Fruit fly (Drosophila melanogaster) whole organism, embryonic: Measurements from ENCODE around the gene aph-1.
A peak's percentile ranks its signal among the peaks of the same experiment; 100 is the strongest.

Experiments
- Atf6 ChIP-seq: fragments of 200-800 bp; sonication (Bioruptor generic); IDR thresholded peaks from 2 replicates; pipeline ENCODE4 v1.3.6; 2022; ENCODE audit warnings: missing biosample characterization, missing genetic modification characterization
- Bdp1 ChIP-seq: fragments of 200-800 bp; sonication (Bioruptor generic); optimal IDR thresholded peaks from 3 replicates; lab custom pipeline; 2016; ENCODE audit warnings: missing biosample characterization, missing genetic modification characterization
- Bteb2 ChIP-seq: fragments of 200-800 bp; sonication (Bioruptor generic); optimal IDR thresholded peaks from 2 replicates; lab custom pipeline; 2016; ENCODE audit warnings: missing biosample characterization, missing genetic modification characterization
- CG11695 ChIP-seq: fragments of 200-800 bp; sonication (Bioruptor generic); IDR thresholded peaks from 3 replicates; pipeline ENCODE4 v1.3.6; 2022; ENCODE audit warnings: missing biosample characterization, missing genetic modification characterization
- CG12071 ChIP-seq: fragments of 200-800 bp; sonication (Bioruptor generic); optimal IDR thresholded peaks from 3 replicates; lab custom pipeline; 2018; ENCODE audit warnings: missing biosample characterization, mild to moderate bottlenecking, missing genetic modification characterization
- CG12104 ChIP-seq: fragments of 200-800 bp; sonication (Bioruptor generic); optimal IDR thresholded peaks from 3 replicates; lab custom pipeline; 2016; ENCODE audit warnings: missing biosample characterization, missing genetic modification characterization
- CG12155 ChIP-seq: fragments of 200-800 bp; sonication (Bioruptor generic); optimal IDR thresholded peaks from 3 replicates; lab custom pipeline; 2016; ENCODE audit warnings: missing biosample characterization, missing genetic modification characterization
- CG12659 ChIP-seq: fragments of 200-800 bp; sonication (Bioruptor generic); optimal IDR thresholded peaks from 3 replicates; lab custom pipeline; 2017; ENCODE audit warnings: mild to moderate bottlenecking, missing biosample characterization, missing genetic modification reagents, missing genetic modification characterization
- CG14667 ChIP-seq: fragments of 200-800 bp; sonication (Bioruptor generic); IDR thresholded peaks from 2 replicates; pipeline ENCODE4 v1.3.6; 2022; ENCODE audit warnings: missing biosample characterization, missing genetic modification characterization
- CG14860 ChIP-seq: fragments of 200-800 bp; sonication (Bioruptor generic); IDR thresholded peaks from 3 replicates; pipeline ENCODE4 v1.3.6; 2022; ENCODE audit warnings: missing biosample characterization, missing genetic modification characterization; ENCODE audit not compliant: partially characterized antibody
- CG17912 ChIP-seq: fragments of 200-800 bp; sonication (Bioruptor generic); optimal IDR thresholded peaks from 2 replicates; lab custom pipeline; 2018; ENCODE audit warnings: missing biosample characterization, mild to moderate bottlenecking, missing genetic modification characterization
- CG2199 ChIP-seq: fragments of 200-800 bp; sonication (Bioruptor generic); IDR thresholded peaks from 3 replicates; pipeline ENCODE4 v1.3.6; 2022; ENCODE audit warnings: missing biosample characterization, missing genetic modification characterization
- CG2202 ChIP-seq: fragments of 200-800 bp; sonication (Bioruptor generic); optimal IDR thresholded peaks from 2 replicates; lab custom pipeline; 2018; ENCODE audit warnings: missing biosample characterization, mild to moderate bottlenecking, missing genetic modification characterization
- CG31441 ChIP-seq: fragments of 200-800 bp; sonication (Bioruptor generic); IDR thresholded peaks from 2 replicates; pipeline ENCODE4 v1.3.6; 2022; ENCODE audit warnings: missing biosample characterization, missing genetic modification characterization
- CG3163 ChIP-seq: fragments of 200-800 bp; sonication (Bioruptor generic); optimal IDR thresholded peaks from 3 replicates; lab custom pipeline; 2016; ENCODE audit warnings: missing biosample characterization, missing genetic modification characterization
- CG32772 ChIP-seq: fragments of 200-800 bp; sonication (Bioruptor generic); IDR thresholded peaks from 2 replicates; pipeline ENCODE4 v1.3.6; 2022; ENCODE audit warnings: missing biosample characterization, missing genetic modification characterization
- CG3847 ChIP-seq: fragments of 200-800 bp; sonication (Bioruptor generic); IDR thresholded peaks from 2 replicates; pipeline ENCODE4 v1.3.6; 2022; ENCODE audit warnings: missing biosample characterization, missing genetic modification characterization
- CG4854 ChIP-seq: fragments of 200-800 bp; sonication (Bioruptor generic); optimal IDR thresholded peaks from 2 replicates; lab custom pipeline; 2016; ENCODE audit warnings: missing biosample characterization, missing genetic modification characterization, inconsistent platforms
- CG6654 ChIP-seq: fragments of 200-800 bp; sonication (Bioruptor generic); optimal IDR thresholded peaks from 2 replicates; lab custom pipeline; 2017; ENCODE audit warnings: missing biosample characterization, mild to moderate bottlenecking, missing genetic modification characterization
- CG6791 ChIP-seq: fragments of 200-800 bp; sonication (Bioruptor generic); IDR thresholded peaks from 3 replicates; pipeline ENCODE4 v1.3.6; 2022; ENCODE audit warnings: missing biosample characterization, missing genetic modification characterization; ENCODE audit not compliant: partially characterized antibody
- D19A ChIP-seq: fragments of 200-800 bp; optimal IDR thresholded peaks from 3 replicates; lab custom pipeline; 2019; ENCODE audit warnings: missing biosample characterization, mild to moderate bottlenecking, missing genetic modification characterization, moderate library complexity
- Fer3 ChIP-seq: fragments of 200-800 bp; sonication (Bioruptor generic); optimal IDR thresholded peaks from 2 replicates; lab custom pipeline; 2018; ENCODE audit warnings: missing biosample characterization, mild to moderate bottlenecking, missing genetic modification characterization, moderate library complexity
- Hr78 ChIP-seq, 2 experiments: fragments of 200-800 bp in 1 of 2; fragments of >200 bp in 1 of 2; sonication (Bioruptor generic) in 1 of 2; optimal IDR thresholded peaks; 2 replicates each; lab custom pipeline; 2017 to 2019; ENCODE audit warnings: missing biosample characterization in 2 of 2, missing genetic modification characterization in 2 of 2, mild to moderate bottlenecking in 1 of 2, moderate library complexity in 1 of 2
- Max ChIP-seq: fragments of 200-800 bp; sonication (Bioruptor generic); optimal IDR thresholded peaks from 2 replicates; lab custom pipeline; 2016; ENCODE audit warnings: missing biosample characterization, mild to moderate bottlenecking, missing genetic modification characterization
- Myb ChIP-seq: fragments of 200-800 bp; sonication (Bioruptor generic); optimal IDR thresholded peaks from 2 replicates; lab custom pipeline; 2016; ENCODE audit warnings: missing biosample characterization, missing genetic modification characterization
- Six4 ChIP-seq: fragments of 200-800 bp; sonication (Bioruptor generic); optimal IDR thresholded peaks from 2 replicates; lab custom pipeline; 2016; ENCODE audit warnings: missing biosample characterization, missing genetic modification characterization
- Ssrp ChIP-seq: fragments of 200-800 bp; sonication (Bioruptor generic); optimal IDR thresholded peaks from 2 replicates; lab custom pipeline; 2018; ENCODE audit warnings: missing biosample characterization, mild to moderate bottlenecking, missing genetic modification characterization, moderate library complexity
- bbx ChIP-seq: fragments of 200-800 bp; sonication (Bioruptor generic); IDR thresholded peaks from 2 replicates; pipeline ENCODE4 v1.3.6; 2022; ENCODE audit warnings: missing biosample characterization, missing genetic modification characterization; ENCODE audit not compliant: partially characterized antibody
- caup ChIP-seq: fragments of 200-800 bp; sonication (Bioruptor generic); optimal IDR thresholded peaks from 3 replicates; lab custom pipeline; 2017; ENCODE audit warnings: missing biosample characterization, mild to moderate bottlenecking, missing genetic modification characterization, moderate library complexity; ENCODE audit not compliant: severe bottlenecking
- chn ChIP-seq: fragments of 200-800 bp; sonication (Bioruptor generic); optimal IDR thresholded peaks from 2 replicates; lab custom pipeline; 2016; ENCODE audit warnings: missing biosample characterization, missing genetic modification characterization
- crc ChIP-seq: fragments of 200-800 bp; sonication (Bioruptor generic); optimal IDR thresholded peaks from 2 replicates; lab custom pipeline; 2016; ENCODE audit warnings: missing biosample characterization, missing genetic modification characterization
- danr ChIP-seq: fragments of 200-800 bp; sonication (Bioruptor generic); IDR thresholded peaks from 2 replicates; pipeline ENCODE4 v1.3.6; 2022; ENCODE audit warnings: missing biosample characterization, missing genetic modification characterization
- grau ChIP-seq: fragments of 200-800 bp; optimal IDR thresholded peaks from 3 replicates; lab custom pipeline; 2019; ENCODE audit warnings: missing biosample characterization, mild to moderate bottlenecking, missing genetic modification characterization, moderate library complexity
- gsb-n ChIP-seq: fragments of 200-800 bp; sonication (Bioruptor generic); optimal IDR thresholded peaks from 3 replicates; lab custom pipeline; 2018; ENCODE audit warnings: missing biosample characterization, mild to moderate bottlenecking, missing genetic modification characterization
- gt ChIP-seq: fragments of 200-800 bp; sonication (Bioruptor generic); IDR thresholded peaks from 2 replicates; pipeline ENCODE4 v1.3.6; 2022; ENCODE audit warnings: missing biosample characterization, missing genetic modification characterization
- her ChIP-seq: fragments of 200-800 bp; sonication (Bioruptor generic); optimal IDR thresholded peaks from 2 replicates; lab custom pipeline; 2016; ENCODE audit warnings: missing biosample characterization, missing genetic modification characterization
- jing ChIP-seq: fragments of 200-800 bp; sonication (Bioruptor generic); optimal IDR thresholded peaks from 2 replicates; lab custom pipeline; 2018; ENCODE audit warnings: missing biosample characterization, mild to moderate bottlenecking, missing genetic modification characterization
- nerfin-2 ChIP-seq: fragments of 200-800 bp; sonication (Bioruptor generic); IDR thresholded peaks from 2 replicates; pipeline ENCODE4 v1.3.6; 2022; ENCODE audit warnings: missing biosample characterization, missing genetic modification characterization; ENCODE audit not compliant: partially characterized antibody
- org-1 ChIP-seq: fragments of 200-800 bp; sonication (Bioruptor generic); optimal IDR thresholded peaks from 2 replicates; lab custom pipeline; 2017; ENCODE audit warnings: missing biosample characterization, missing genetic modification characterization
- otp ChIP-seq: fragments of 200-800 bp; sonication (Bioruptor generic); IDR thresholded peaks from 3 replicates; pipeline ENCODE4, ENCODE4 v1.3.6; 2022; ENCODE audit warnings: missing biosample characterization, missing genetic modification characterization
- peb ChIP-seq: fragments of 200-800 bp; sonication (Bioruptor generic); IDR thresholded peaks from 2 replicates; pipeline ENCODE4 v1.3.6; 2022; ENCODE audit warnings: missing biosample characterization, missing genetic modification characterization
- ssp ChIP-seq: fragments of 200-800 bp; sonication (Bioruptor generic); IDR thresholded peaks from 2 replicates; pipeline ENCODE4 v1.3.6; 2022; ENCODE audit warnings: missing biosample characterization, missing genetic modification characterization
- tgo ChIP-seq: fragments of 200-800 bp; sonication (Bioruptor generic); IDR thresholded peaks from 3 replicates; pipeline ENCODE4 v1.3.6; 2022; ENCODE audit warnings: missing biosample characterization, missing genetic modification characterization
- tll ChIP-seq, 2 experiments: fragments of 200-800 bp in 1 of 2; fragments of >200 bp in 1 of 2; sonication (Bioruptor generic) in 1 of 2; optimal IDR thresholded peaks; 2 replicates each; lab custom pipeline; 2017 to 2019; ENCODE audit warnings: missing biosample characterization in 2 of 2, missing genetic modification characterization in 2 of 2, mild to moderate bottlenecking in 1 of 2, moderate library complexity in 1 of 2
- tup ChIP-seq: fragments of 200-800 bp; sonication (Bioruptor generic); optimal IDR thresholded peaks from 2 replicates; lab custom pipeline; 2016; ENCODE audit warnings: missing biosample characterization, mild to moderate bottlenecking, missing genetic modification characterization, moderate library complexity
- usp ChIP-seq: fragments of >200 bp; optimal IDR thresholded peaks from 2 replicates; lab custom pipeline; 2017; ENCODE audit warnings: missing biosample characterization, missing genetic modification characterization
- vfl ChIP-seq: fragments of 200-800 bp; sonication (Bioruptor generic); optimal IDR thresholded peaks from 2 replicates; lab custom pipeline; 2016; ENCODE audit warnings: missing biosample characterization, missing genetic modification characterization
- zen2 ChIP-seq: fragments of 200-800 bp; sonication (Bioruptor generic); IDR thresholded peaks from 3 replicates; pipeline ENCODE4 v1.3.6; 2022; ENCODE audit warnings: missing biosample characterization, missing genetic modification characterization; ENCODE audit not compliant: partially characterized antibody
- zfh1 ChIP-seq: fragments of 200-800 bp; sonication (Bioruptor generic); IDR thresholded peaks from 3 replicates; pipeline ENCODE4 v1.3.6; 2022; ENCODE audit warnings: missing biosample characterization, missing genetic modification characterization

The aph-1 gene

DNA sequence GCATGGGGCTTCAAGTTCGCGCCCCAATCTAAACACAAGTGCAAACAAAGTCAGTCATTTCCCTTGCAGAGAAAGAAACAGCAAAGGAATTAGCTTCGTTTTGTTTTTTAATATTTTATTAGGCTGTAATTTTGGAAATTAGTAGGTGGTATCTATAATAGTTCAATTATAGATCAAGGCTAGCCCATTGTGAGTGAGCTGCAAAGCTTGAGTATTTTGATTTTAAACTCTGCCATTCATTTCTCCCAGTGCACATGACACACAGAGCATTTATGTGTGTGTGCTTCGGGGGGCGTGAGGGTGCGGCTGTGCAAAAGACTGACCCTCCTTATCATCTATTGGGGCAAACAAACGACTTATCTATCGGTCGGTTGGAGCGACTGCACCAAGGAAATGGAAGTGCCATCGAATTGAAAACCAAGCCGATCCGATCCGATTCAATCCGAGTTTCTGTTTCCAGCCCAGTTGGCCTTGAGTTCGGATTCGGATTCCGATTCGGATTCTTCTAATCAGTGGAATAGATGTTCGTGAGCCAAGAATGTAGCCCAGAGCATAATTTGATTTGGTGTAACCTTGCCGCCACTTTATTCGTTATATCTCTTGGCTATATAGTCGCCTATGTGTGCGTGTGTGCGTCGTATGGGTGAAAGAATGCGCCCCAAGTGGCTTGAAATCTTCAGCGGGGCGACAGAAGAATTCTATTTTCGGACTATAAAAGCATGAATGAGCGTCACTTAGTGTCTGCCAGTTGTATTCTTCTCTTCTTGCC, 34.5 kb upstream of the aph-1 start (continued):
- no peak for TF ChIP-seq CG2202 (tag; lab: Kevin White, UChicago)
- TF ChIP-seq Six4 (GFP tag; lab: Kevin White, UChicago), result peak; percentile 0
- TF ChIP-seq CG12659 (GFP tag; lab: Kevin White, UChicago), result peak; percentile 19
- TF ChIP-seq tgo (GFP tag; lab: Robert Waterston, UW), result peak; percentile 27; the same call in 1 of the 3 replicates
- TF ChIP-seq her (GFP tag; lab: Kevin White, UChicago), result no peak
- TF ChIP-seq CG6791 (GFP tag; lab: Robert Waterston, UW), result no peak
- TF ChIP-seq Ssrp (tag; lab: Kevin White, UChicago), result no peak
- TF ChIP-seq Bdp1 (GFP tag; lab: Kevin White, UChicago), result no peak
- no peak for TF ChIP-seq Atf6 (GFP tag; lab: Robert Waterston, UW)
- peak; percentile 4 for TF ChIP-seq Fer3 (tag; lab: Kevin White, UChicago)
- TF ChIP-seq CG12104, result no peak
- no peak for TF ChIP-seq vfl (GFP tag; lab: Kevin White, UChicago)
- TF ChIP-seq chn (GFP tag; lab: Kevin White, UChicago), result no peak
- no peak for TF ChIP-seq CG12155 (GFP tag; lab: Kevin White, UChicago)
- peak; percentile 64 for TF ChIP-seq CG32772 (GFP tag; lab: Robert Waterston, UW)
- TF ChIP-seq caup (GFP tag; lab: Kevin White, UChicago), result no peak
- TF ChIP-seq crc (GFP tag; lab: Kevin White, UChicago), result no peak
- TF ChIP-seq org-1, result no peak
- no peak for TF ChIP-seq Myb (GFP tag; lab: Kevin White, UChicago)
- no peak for TF ChIP-seq CG3163 (GFP tag; lab: Kevin White, UChicago)
- no peak for TF ChIP-seq CG2199 (GFP tag; lab: Robert Waterston, UW)
- peak; percentile 42 for TF ChIP-seq CG31441 (GFP tag; lab: Robert Waterston, UW)
- TF ChIP-seq otp (GFP tag; lab: Robert Waterston, UW), result no peak
- TF ChIP-seq CG14860, result no peak
- TF ChIP-seq usp (GFP tag; lab: Kevin White, UChicago), result no peak
- TF ChIP-seq CG3847 (GFP tag; lab: Robert Waterston, UW), result no peak
- no peak for TF ChIP-seq D19A (tag; lab: Kevin White, UChicago)
- TF ChIP-seq zen2 (GFP tag; lab: Robert Waterston, UW), result no peak
- TF ChIP-seq peb (GFP tag; lab: Robert Waterston, UW), result no peak
- no peak; the same call in 1 of the 2 replicates for TF ChIP-seq danr (GFP tag; lab: Robert Waterston, UW)
- TF ChIP-seq CG4854, result no peak
- 0 out of 3 replicates have a peak, but pooled peaks have one; percentile 41 for TF ChIP-seq CG11695 (GFP tag; lab: Robert Waterston, UW)
- no peak for TF ChIP-seq Max
- no peak for TF ChIP-seq gt
- no peak for TF ChIP-seq nerfin-2 (GFP tag; lab: Robert Waterston, UW)
- TF ChIP-seq CG12071 (GFP tag; lab: Kevin White, UChicago), result no peak
- TF ChIP-seq CG6654 (GFP tag; lab: Kevin White, UChicago), result no peak
- TF ChIP-seq Bteb2 (GFP tag; lab: Kevin White, UChicago), result no peak
- TF ChIP-seq gsb-n (tag; lab: Kevin White, UChicago), result no peak
- no peak for TF ChIP-seq jing (GFP tag; lab: Kevin White, UChicago)
- TF ChIP-seq ssp (GFP tag; lab: Robert Waterston, UW), result no peak
- TF ChIP-seq bbx, result no peak
- TF ChIP-seq CG14667 (GFP tag; lab: Robert Waterston, UW), result peak; percentile 55; the same call in 1 of the 2 replicates
- TF ChIP-seq CG17912, result no peak
- peak in 1 of 2 experiments; percentile 91 for TF ChIP-seq Hr78 (GFP tag; optimal IDR thresholded peaks at IDR 0.05; lab: Kevin White, UChicago)
- peak; percentile 29 for TF ChIP-seq grau
- no peak for TF ChIP-seq tll (GFP tag; optimal IDR thresholded peaks at IDR 0.05; lab: Kevin White, UChicago)
- no peak for TF ChIP-seq zfh1 (GFP tag; lab: Robert Waterston, UW)
- no peak for TF ChIP-seq tup (GFP tag; lab: Kevin White, UChicago)
